Fruit fly (Drosophila melanogaster) whole organism, embryonic: Measurements from ENCODE around the gene gry.

Experiments
- CG10321 ChIP-seq: fragments of 200-800 bp; sonication (Bioruptor generic); IDR thresholded peaks from 2 replicates; pipeline ENCODE4 v1.3.6; 2022; ENCODE audit warnings: missing biosample characterization, missing genetic modification characterization
- CG12769 ChIP-seq: fragments of 200-800 bp; sonication (Bioruptor generic); optimal IDR thresholded peaks from 2 replicates; lab custom pipeline; 2019; ENCODE audit warnings: missing biosample characterization, mild to moderate bottlenecking, missing genetic modification characterization, moderate library complexity
- CG13287 ChIP-seq: fragments of 200-800 bp; sonication (Bioruptor generic); IDR thresholded peaks from 2 replicates; pipeline ENCODE4 v1.3.6; 2022; ENCODE audit warnings: missing biosample characterization, missing genetic modification characterization; ENCODE audit not compliant: partially characterized antibody
- CG17385 ChIP-seq: fragments of 200-800 bp; sonication (Bioruptor generic); optimal IDR thresholded peaks from 3 replicates; lab custom pipeline; 2018; ENCODE audit warnings: missing biosample characterization, mild to moderate bottlenecking, missing genetic modification characterization
- CG2129 ChIP-seq: fragments of 200-800 bp; sonication (Bioruptor generic); IDR thresholded peaks from 2 replicates; pipeline ENCODE4 v1.3.6; 2022; ENCODE audit warnings: missing biosample characterization, missing genetic modification characterization; ENCODE audit not compliant: partially characterized antibody
- CG2199 ChIP-seq: fragments of 200-800 bp; sonication (Bioruptor generic); IDR thresholded peaks from 3 replicates; pipeline ENCODE4 v1.3.6; 2022; ENCODE audit warnings: missing biosample characterization, missing genetic modification characterization
- CG34224 ChIP-seq: fragments of 200-800 bp; sonication (Bioruptor generic); IDR thresholded peaks from 3 replicates; pipeline ENCODE4 v1.3.6; 2022; ENCODE audit warnings: missing biosample characterization, missing genetic modification characterization; ENCODE audit not compliant: partially characterized antibody
- CG43689 ChIP-seq: fragments of 200-800 bp; sonication (Bioruptor generic); IDR thresholded peaks from 2 replicates; pipeline ENCODE4 v1.3.6; 2022; ENCODE audit warnings: missing biosample characterization, missing genetic modification characterization
- CG6175 ChIP-seq: fragments of 200-800 bp; sonication (Bioruptor generic); IDR thresholded peaks from 3 replicates; pipeline ENCODE4 v1.3.6; 2022; ENCODE audit warnings: missing biosample characterization, missing genetic modification characterization
- CG7987 ChIP-seq: fragments of 200-800 bp; sonication (Bioruptor generic); optimal IDR thresholded peaks from 2 replicates; lab custom pipeline; 2018; ENCODE audit warnings: missing biosample characterization, mild to moderate bottlenecking, missing genetic modification characterization, moderate library complexity
- Dll ChIP-seq: fragments of 200-800 bp; sonication (Bioruptor generic); IDR thresholded peaks from 4 replicates; pipeline ENCODE4 v1.3.6; 2022; ENCODE audit warnings: missing biosample characterization, missing genetic modification characterization; ENCODE audit not compliant: partially characterized antibody
- Gug ChIP-seq: fragments of 200-800 bp; sonication (Bioruptor generic); IDR thresholded peaks from 4 replicates; pipeline ENCODE4 v1.3.6; 2022; ENCODE audit warnings: missing biosample characterization, missing genetic modification characterization
- HLH4C ChIP-seq: fragments of 200-800 bp; sonication (Bioruptor generic); IDR thresholded peaks from 3 replicates; pipeline ENCODE4 v1.3.6; 2022; ENCODE audit warnings: missing biosample characterization, missing genetic modification characterization; ENCODE audit not compliant: partially characterized antibody
- Lhr ChIP-seq: fragments of 200-800 bp; sonication (Bioruptor generic); optimal IDR thresholded peaks from 3 replicates; lab custom pipeline; 2017; ENCODE audit warnings: mild to moderate bottlenecking, missing biosample characterization, missing genetic modification reagents, missing genetic modification characterization
- MESR4 ChIP-seq: fragments of 200-800 bp; sonication (Bioruptor generic); optimal IDR thresholded peaks from 2 replicates; lab custom pipeline; 2018; ENCODE audit warnings: missing biosample characterization, mild to moderate bottlenecking, missing genetic modification characterization, moderate library complexity
- Med ChIP-seq: fragments of 200-800 bp; sonication (Bioruptor generic); peaks from one replicate; lab custom pipeline; 2016; ENCODE audit warnings: missing biosample characterization, missing genetic modification characterization, mild to moderate bottlenecking, inconsistent platforms, moderate library complexity
- Pdp1 ChIP-seq, 2 experiments: fragments of 200-800 bp; sonication (Bioruptor generic); optimal IDR thresholded peaks; 3 replicates each; lab custom pipeline; 2016; ENCODE audit warnings: missing biosample characterization in 2 of 2, missing genetic modification characterization in 2 of 2, mild to moderate bottlenecking in 1 of 2, moderate library complexity in 1 of 2
- Scr ChIP-seq: fragments of 200-800 bp; sonication (Bioruptor generic); IDR thresholded peaks from 2 replicates; pipeline ENCODE4 v1.3.6; 2022; ENCODE audit warnings: missing biosample characterization, missing genetic modification characterization; ENCODE audit not compliant: partially characterized antibody
- Six4 ChIP-seq: fragments of 200-800 bp; sonication (Bioruptor generic); optimal IDR thresholded peaks from 2 replicates; lab custom pipeline; 2016; ENCODE audit warnings: missing biosample characterization, missing genetic modification characterization
- YL-1 ChIP-seq: fragments of 200-800 bp; sonication (Bioruptor generic); optimal IDR thresholded peaks from 3 replicates; lab custom pipeline; 2017; ENCODE audit warnings: missing biosample characterization, mild to moderate bottlenecking, missing genetic modification characterization
- az2 ChIP-seq: fragments of 200-800 bp; sonication (Bioruptor generic); optimal IDR thresholded peaks from 3 replicates; lab custom pipeline; 2016; ENCODE audit warnings: missing biosample characterization, missing genetic modification characterization
- cg ChIP-seq: fragments of 200-800 bp; sonication (Bioruptor generic); optimal IDR thresholded peaks from 3 replicates; lab custom pipeline; 2019; ENCODE audit warnings: missing biosample characterization, mild to moderate bottlenecking, missing genetic modification characterization, moderate library complexity
- chinmo ChIP-seq: fragments of 200-800 bp; sonication (Bioruptor generic); IDR thresholded peaks from 4 replicates; pipeline ENCODE4 v1.3.6; 2022; ENCODE audit warnings: missing biosample characterization, missing genetic modification characterization; ENCODE audit not compliant: partially characterized antibody
- chm ChIP-seq: fragments of 200-800 bp; sonication (Bioruptor generic); IDR thresholded peaks from 2 replicates; pipeline ENCODE4 v1.3.6; 2022; ENCODE audit warnings: missing biosample characterization, missing genetic modification characterization
- dm ChIP-seq: fragments of 200-800 bp; sonication (Bioruptor generic); optimal IDR thresholded peaks from 3 replicates; lab custom pipeline; 2016; ENCODE audit warnings: missing biosample characterization, missing genetic modification characterization
- dysf ChIP-seq: fragments of 200-800 bp; sonication (Bioruptor generic); IDR thresholded peaks from 3 replicates; pipeline ENCODE4 v1.3.6; 2022; ENCODE audit warnings: missing biosample characterization, missing genetic modification characterization
- klu ChIP-seq: fragments of 200-800 bp; sonication (Bioruptor generic); IDR thresholded peaks from 2 replicates; pipeline ENCODE4 v1.3.6; 2022; ENCODE audit warnings: missing biosample characterization, missing genetic modification characterization
- lilli ChIP-seq: fragments of 200-800 bp; sonication (Bioruptor generic); optimal IDR thresholded peaks from 3 replicates; lab custom pipeline; 2016; ENCODE audit warnings: missing biosample characterization, missing genetic modification characterization
- lola ChIP-seq, 3 experiments: fragments of >200 bp in 2 of 3; fragments of 200-800 bp in 1 of 3; sonication (Bioruptor generic) in 1 of 3; optimal IDR thresholded peaks; 2 replicates each; lab custom pipeline; 2017 to 2019; ENCODE audit warnings: missing biosample characterization in 3 of 3, missing genetic modification characterization in 3 of 3, mild to moderate bottlenecking in 1 of 3, moderate library complexity in 1 of 3
- pan ChIP-seq, 4 experiments: fragments of >200 bp in 3 of 4; fragments of 200-800 bp in 1 of 4; sonication (Bioruptor generic) in 1 of 4; optimal IDR thresholded peaks in 3 of 4; IDR thresholded peaks in 1 of 4; 2 replicates each; pipeline versions ENCODE4 v1.3.6 to Lab custom; 2017 to 2022; ENCODE audit warnings: missing biosample characterization in 2 of 4, missing genetic modification characterization in 2 of 4, mixed read lengths in 1 of 4
- phol ChIP-seq: fragments of 200-800 bp; sonication (Bioruptor generic); optimal IDR thresholded peaks from 3 replicates; lab custom pipeline; 2018; ENCODE audit warnings: missing biosample characterization, mild to moderate bottlenecking, missing genetic modification characterization, moderate library complexity
- pnt ChIP-seq: fragments of 200-800 bp; sonication (Bioruptor generic); optimal IDR thresholded peaks from 3 replicates; lab custom pipeline; 2016; ENCODE audit warnings: missing biosample characterization, missing genetic modification characterization
- pros ChIP-seq: fragments of 200-800 bp; sonication (Bioruptor generic); optimal IDR thresholded peaks from 3 replicates; lab custom pipeline; 2019; ENCODE audit warnings: missing biosample characterization, mild to moderate bottlenecking, missing genetic modification characterization, moderate library complexity
- sens ChIP-seq: fragments of 200-800 bp; sonication (Bioruptor generic); peaks from one replicate; lab custom pipeline; 2016; ENCODE audit warnings: missing biosample characterization, missing genetic modification characterization
- unc-4 ChIP-seq: fragments of 200-800 bp; sonication (Bioruptor generic); IDR thresholded peaks from 2 replicates; pipeline ENCODE4 v1.3.6; 2022; ENCODE audit warnings: missing biosample characterization, missing genetic modification characterization; ENCODE audit not compliant: partially characterized antibody

The gry gene

DNA sequence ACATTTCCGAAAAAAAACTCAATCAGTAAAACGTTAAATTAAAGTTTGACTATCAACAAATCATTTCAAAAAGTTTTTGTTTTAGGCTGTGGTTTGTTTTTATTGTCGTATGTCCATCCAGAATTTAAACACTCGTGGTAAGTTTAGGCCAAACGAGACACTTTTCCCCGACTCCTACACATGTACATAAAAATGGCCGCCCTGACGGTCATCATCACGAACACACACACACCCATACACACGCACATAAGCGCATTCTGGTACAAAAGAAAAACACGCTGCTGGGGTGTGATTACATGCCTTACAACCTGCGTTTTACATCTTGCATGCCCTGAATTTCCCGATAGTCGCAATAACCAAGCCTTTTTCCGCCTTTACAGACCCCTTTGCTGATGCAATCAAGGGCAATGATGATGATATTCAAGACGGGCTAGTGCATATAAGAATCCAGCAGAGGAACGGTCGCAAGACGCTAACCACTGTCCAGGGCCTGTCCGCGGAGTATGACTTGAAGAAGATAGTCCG is 24.6 kb downstream of the gry start:
- TF ChIP-seq MESR4 (peak; percentile 99), CG10321 (no peak), CG7987 (GFP tag; lab: Kevin White, UChicago) (peak; percentile 89), Scr (GFP tag; lab: Robert Waterston, UW) (peak; percentile 2; the same call in 1 of the 2 replicates), sens (peak; percentile 11), pan (optimal IDR thresholded peaks at IDR 0.05; lab: Kevin White, UChicago) (no peak), pan (GFP tag; optimal IDR thresholded peaks at IDR 0.05 in 1 of 2, IDR thresholded peaks at IDR 0.05 in 1 of 2) (no peak), CG17385 (GFP tag; lab: Kevin White, UChicago) (no peak), Gug (GFP tag; lab: Robert Waterston, UW) (no peak), HLH4C (GFP tag; lab: Robert Waterston, UW) (0 out of 3 replicates have a peak, but pooled peaks have one; percentile 2), pros (GFP tag; lab: Kevin White, UChicago) (peak; percentile 16), lola (GFP tag; optimal IDR thresholded peaks at IDR 0.05; lab: Kevin White, UChicago) (no peak), Lhr (GFP tag; lab: Kevin White, UChicago) (no peak), dm (peak; percentile 43), YL-1 (GFP tag; lab: Kevin White, UChicago) (peak; percentile 65), chinmo (GFP tag; lab: Robert Waterston, UW) (0 out of 4 replicates have a peak, but pooled peaks have one; percentile 7), az2 (GFP tag; lab: Kevin White, UChicago) (no peak), CG12769 (tag; lab: Kevin White, UChicago) (no peak), CG43689 (GFP tag; lab: Robert Waterston, UW) (no peak), CG2129 (GFP tag; lab: Robert Waterston, UW) (0 out of 2 replicates have a peak, but pooled peaks have one; percentile 7), CG34224 (GFP tag; lab: Robert Waterston, UW) (0 out of 3 replicates have a peak, but pooled peaks have one; percentile 41), klu (GFP tag; lab: Robert Waterston, UW) (no peak), CG2199 (peak; percentile 93), Dll (GFP tag; lab: Robert Waterston, UW) (peak; percentile 59; the same call in 1 of the 4 replicates), CG6175 (GFP tag; lab: Robert Waterston, UW) (no peak), chm (GFP tag; lab: Robert Waterston, UW) (peak; percentile 49), phol (tag; lab: Kevin White, UChicago) (peak; percentile 73), cg (peak; percentile 93), dysf (GFP tag; lab: Robert Waterston, UW) (no peak), unc-4 (0 out of 2 replicates have a peak, but pooled peaks have one; percentile 24), Six4 (GFP tag; lab: Kevin White, UChicago) (no peak), Pdp1 (GFP tag; optimal IDR thresholded peaks at IDR 0.05; lab: Kevin White, UChicago) (peak in 1 of 2 experiments; percentile 32), Med (GFP tag; lab: Kevin White, UChicago) (peak; percentile 6), pnt (GFP tag; lab: Kevin White, UChicago) (no peak), lilli (GFP tag; lab: Kevin White, UChicago) (no peak), CG13287 (GFP tag; lab: Robert Waterston, UW) (peak; percentile 11; the same call in 1 of the 2 replicates)
